Fruit fly (Drosophila melanogaster) S2 (cell line): ENCODE measurements around the gene Tyler.
A peak's percentile ranks its signal among the peaks of the same experiment; 100 is the strongest.

ENCODE experiments used
- CG8478 ChIP-seq: fragments of >200 bp; optimal IDR thresholded peaks from 2 replicates; lab custom pipeline; 2018
- CTCF ChIP-seq, 2 experiments: fragments of >200 bp; optimal IDR thresholded peaks; 2 replicates each; lab custom pipeline; 2018

- TF ChIP-seq CG8478 (lab: Kevin White, UChicago) (no peak), CTCF (optimal IDR thresholded peaks at IDR 0.05; lab: Kevin White, UChicago) (peak; percentile 81 to 83)
Observed at dm6 chrX:19585142-19585541, 26.2 kb upstream of the Tyler start.
